Fruit fly (Drosophila melanogaster) whole organism, wandering third instar larva: ENCODE results near the gene CG32407.

Experiments used
- Abd-B ChIP-seq: fragments of >200 bp; optimal IDR thresholded peaks from 2 replicates; lab custom pipeline; 2017; ENCODE audit warnings: missing biosample characterization, missing genetic modification characterization
- CG9705 ChIP-seq: fragments of 200-800 bp; sonication (Bioruptor generic); optimal IDR thresholded peaks from 2 replicates; lab custom pipeline; 2018; ENCODE audit warnings: missing biosample characterization, mild to moderate bottlenecking, missing genetic modification characterization
- CrebA ChIP-seq: fragments of 200-800 bp; sonication (Bioruptor generic); optimal IDR thresholded peaks from 2 replicates; lab custom pipeline; 2016; ENCODE audit warnings: missing biosample characterization, mild to moderate bottlenecking, missing genetic modification characterization, borderline replicate concordance
- Dif ChIP-seq: fragments of 200-275, 200-300 bp; sonication (Bioruptor generic); optimal IDR thresholded peaks from 2 replicates; lab custom pipeline; 2018; ENCODE audit warnings: missing biosample characterization, missing genetic modification characterization; ENCODE audit not compliant: partially characterized antibody
- GATAd ChIP-seq: sonication (Bioruptor generic); optimal IDR thresholded peaks from 2 replicates; lab custom pipeline; 2016; ENCODE audit warnings: missing biosample characterization, missing genetic modification characterization
- HLH106 ChIP-seq: fragments of 200-800 bp; optimal IDR thresholded peaks from 3 replicates; lab custom pipeline; 2019; ENCODE audit warnings: missing biosample characterization, mild to moderate bottlenecking, missing genetic modification characterization, moderate library complexity
- Hr78 ChIP-seq: fragments of >200 bp; optimal IDR thresholded peaks from 2 replicates; lab custom pipeline; 2017; ENCODE audit warnings: missing biosample characterization, missing genetic modification characterization
- Hr83 ChIP-seq: fragments of 200-300 bp; sonication (Bioruptor generic); optimal IDR thresholded peaks from 2 replicates; lab custom pipeline; 2016; ENCODE audit warnings: missing biosample characterization, mild to moderate bottlenecking, missing genetic modification characterization, moderate library complexity; ENCODE audit not compliant: poor library complexity, severe bottlenecking
- Jra ChIP-seq: sonication (Bioruptor generic); optimal IDR thresholded peaks from 2 replicates; lab custom pipeline; 2016; ENCODE audit warnings: missing biosample characterization, missing genetic modification characterization
- Mio ChIP-seq: sonication (Bioruptor generic); optimal IDR thresholded peaks from 2 replicates; lab custom pipeline; 2016; ENCODE audit warnings: missing biosample characterization, missing genetic modification characterization
- Myc ChIP-seq: fragments of >200 bp; optimal IDR thresholded peaks from 2 replicates; lab custom pipeline; 2017
- N ChIP-seq: fragments of >200 bp; optimal IDR thresholded peaks from 2 replicates; lab custom pipeline; 2018; ENCODE audit warnings: missing biosample characterization, missing external identifiers, missing genetic modification characterization
- OdsH ChIP-seq: fragments of 200-800 bp; sonication (Bioruptor generic); optimal IDR thresholded peaks from 2 replicates; lab custom pipeline; 2016; ENCODE audit warnings: missing biosample characterization, mild to moderate bottlenecking, missing genetic modification characterization
- Rel ChIP-seq, 2 experiments: fragments of 200-800 bp; sonication (Bioruptor generic) in 1 of 2; optimal IDR thresholded peaks; 2 replicates in 1 of 2; 3 replicates in 1 of 2; lab custom pipeline; 2016 to 2019; ENCODE audit warnings: mild to moderate bottlenecking in 2 of 2, missing biosample characterization in 2 of 2, missing genetic modification characterization in 2 of 2, moderate library complexity in 1 of 2
- Sp1 ChIP-seq: fragments of 200-800 bp; sonication (Bioruptor generic); optimal IDR thresholded peaks from 3 replicates; lab custom pipeline; 2019; ENCODE audit warnings: missing biosample characterization, mild to moderate bottlenecking, missing genetic modification characterization, moderate library complexity
- br ChIP-seq: fragments of 200-800 bp; sonication (Bioruptor generic); optimal IDR thresholded peaks from 2 replicates; lab custom pipeline; 2016; ENCODE audit warnings: missing biosample characterization, missing genetic modification characterization
- brk ChIP-seq: fragments of 200-800 bp; sonication (Bioruptor generic); optimal IDR thresholded peaks from 2 replicates; lab custom pipeline; 2016; ENCODE audit warnings: missing biosample characterization, mild to moderate bottlenecking, missing genetic modification characterization
- dl ChIP-seq, 2 experiments: fragments of 175-275, 200-275 bp in 1 of 2; fragments of 200-275 bp in 1 of 2; sonication (Bioruptor generic); optimal IDR thresholded peaks; lab custom pipeline; 2018; ENCODE audit warnings: mild to moderate bottlenecking in 2 of 2, missing biosample characterization in 2 of 2, missing genetic modification characterization in 2 of 2, moderate library complexity in 2 of 2; ENCODE audit not compliant: partially characterized antibody in 2 of 2, insufficient read depth in 1 of 2
- dmrt93B ChIP-seq: fragments of 200-800 bp; sonication (Bioruptor generic); optimal IDR thresholded peaks from 2 replicates; lab custom pipeline; 2018; ENCODE audit warnings: missing biosample characterization, mild to moderate bottlenecking, missing genetic modification characterization
- ey ChIP-seq: fragments of 200-800 bp; sonication (Bioruptor generic); optimal IDR thresholded peaks from 2 replicates; lab custom pipeline; 2016; ENCODE audit warnings: missing biosample characterization, missing genetic modification characterization
- foxo ChIP-seq, 2 experiments: fragments of 200-800 bp; sonication (Bioruptor generic); optimal IDR thresholded peaks; 2 replicates in 1 of 2; 3 replicates in 1 of 2; lab custom pipeline; 2016 to 2017; ENCODE audit warnings: missing biosample characterization in 2 of 2, missing genetic modification characterization in 2 of 2
- fru ChIP-seq: fragments of 200-800 bp; sonication (Bioruptor generic); optimal IDR thresholded peaks from 3 replicates; lab custom pipeline; 2016; ENCODE audit warnings: missing biosample characterization, mild to moderate bottlenecking, missing genetic modification characterization
- h ChIP-seq: fragments of 200-800 bp; sonication (Bioruptor generic); optimal IDR thresholded peaks from 3 replicates; lab custom pipeline; 2016; ENCODE audit warnings: missing biosample characterization, mild to moderate bottlenecking, missing genetic modification characterization
- jim ChIP-seq: fragments of 175-275, 200-325 bp; sonication (Bioruptor generic); optimal IDR thresholded peaks from 2 replicates; lab custom pipeline; 2016; ENCODE audit warnings: missing biosample characterization, mild to moderate bottlenecking, missing genetic modification characterization
- pan ChIP-seq: fragments of >200 bp; optimal IDR thresholded peaks from 2 replicates; lab custom pipeline; 2017
- psq ChIP-seq: fragments of 200-800 bp; sonication (Bioruptor generic); optimal IDR thresholded peaks from 3 replicates; lab custom pipeline; 2017; ENCODE audit warnings: missing biosample characterization, mild to moderate bottlenecking, missing genetic modification characterization, moderate library complexity
- rgr ChIP-seq: fragments of 200-800 bp; sonication (Bioruptor generic); optimal IDR thresholded peaks from 3 replicates; lab custom pipeline; 2016; ENCODE audit warnings: missing biosample characterization, mild to moderate bottlenecking, missing genetic modification characterization
- sv ChIP-seq: fragments of 200-800 bp; sonication (Bioruptor generic); optimal IDR thresholded peaks from 3 replicates; lab custom pipeline; 2016; ENCODE audit warnings: missing biosample characterization, missing genetic modification characterization
- tai ChIP-seq: sonication (Bioruptor generic); optimal IDR thresholded peaks from 2 replicates; lab custom pipeline; 2016; ENCODE audit warnings: missing biosample characterization, missing genetic modification characterization
- usp ChIP-seq: fragments of >200 bp; optimal IDR thresholded peaks from 2 replicates; lab custom pipeline; 2017; ENCODE audit warnings: missing biosample characterization, missing genetic modification characterization
- woc ChIP-seq: sonication (Bioruptor generic); optimal IDR thresholded peaks from 2 replicates; lab custom pipeline; 2016; ENCODE audit warnings: missing biosample characterization, mild to moderate bottlenecking, missing genetic modification characterization

Gene CG32407

DNA sequence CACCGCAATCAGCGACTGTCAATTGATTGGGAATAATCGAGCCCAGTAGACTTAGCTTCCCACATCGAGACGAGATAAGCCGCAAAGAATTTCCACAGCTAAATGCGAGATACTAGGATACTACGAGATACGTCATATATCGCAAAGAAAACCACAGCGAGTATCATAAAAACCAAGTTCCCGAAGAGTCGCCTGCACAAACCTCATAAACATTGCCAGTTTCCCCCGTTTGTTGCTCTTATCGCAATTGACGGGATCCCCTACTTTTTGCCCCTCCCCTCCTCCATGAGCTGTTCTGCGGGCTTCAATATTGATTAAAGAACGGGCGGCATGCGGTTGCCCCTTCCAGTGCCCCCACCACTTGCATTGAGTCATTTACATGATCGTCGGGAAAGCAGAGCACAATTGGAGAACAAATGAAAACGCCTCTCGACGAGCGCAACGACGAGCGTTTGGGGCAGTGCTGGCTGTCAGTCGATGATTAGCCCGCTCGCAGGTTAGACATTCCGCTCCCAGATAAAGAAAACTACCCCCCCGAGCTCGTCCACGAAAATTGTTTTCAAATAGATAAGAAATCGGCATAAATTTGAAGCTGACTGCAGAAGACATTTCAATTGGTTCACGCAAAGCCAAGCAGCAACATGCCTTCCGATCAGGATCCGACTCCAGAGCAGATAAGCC, at the start of gene CG32407:
CG32407 (plus strand) TSS at position 51 of the 681 bp plus-strand sequence.
- TF ChIP-seq Mio (no peak), Rel (GFP tag; optimal IDR thresholded peaks at IDR 0.05; lab: Kevin White, UChicago) (no peak), Rel (tag; optimal IDR thresholded peaks at IDR 0.05; lab: Kevin White, UChicago) (peak; percentile 51), pan (lab: Kevin White, UChicago) (no peak), h (peak; percentile 46), foxo (GFP tag; optimal IDR thresholded peaks at IDR 0.05; lab: Kevin White, UChicago) (peak in 1 of 2 experiments; percentile 23), Hr83 (peak; percentile 38), Myc (no peak), br (peak; percentile 28), Jra (peak; percentile 41), rgr (GFP tag; lab: Kevin White, UChicago) (peak; percentile 29), dl (GFP tag; optimal IDR thresholded peaks at IDR 0.05; lab: Kevin White, UChicago; ENCODE audit: insufficient read depth in 1 of 2, partially characterized antibody in 2 of 2) (no peak), Dif (GFP tag; lab: Kevin White, UChicago) (no peak)

- TF ChIP-seq brk (no peak), Dif (GFP tag; lab: Kevin White, UChicago) (no peak), usp (no peak), dmrt93B (GFP tag; lab: Kevin White, UChicago) (no peak), jim (no peak), OdsH (no peak), HLH106 (tag; lab: Kevin White, UChicago) (no peak), N (GFP tag; lab: Kevin White, UChicago) (no peak), br (no peak), GATAd (GFP tag; lab: Kevin White, UChicago) (no peak), tai (no peak), psq (GFP tag; lab: Kevin White, UChicago) (no peak), foxo (GFP tag; optimal IDR thresholded peaks at IDR 0.05; lab: Kevin White, UChicago) (no peak), Jra (no peak), Hr83 (no peak), Hr78 (GFP tag; lab: Kevin White, UChicago) (no peak)
These were observed 48.8 kb upstream of the CG32407 start, which contains the start of gene CG18586 for dm6 chr3L:5873011-5873410. Gene CG18586, plus strand, starts transcription at chr3L:5873311.

dm6 chr3L:5878734-5879291, 43.0 kb upstream of the CG32407 start:
- TF ChIP-seq HLH106 (tag; lab: Kevin White, UChicago), result no peak

DNA sequence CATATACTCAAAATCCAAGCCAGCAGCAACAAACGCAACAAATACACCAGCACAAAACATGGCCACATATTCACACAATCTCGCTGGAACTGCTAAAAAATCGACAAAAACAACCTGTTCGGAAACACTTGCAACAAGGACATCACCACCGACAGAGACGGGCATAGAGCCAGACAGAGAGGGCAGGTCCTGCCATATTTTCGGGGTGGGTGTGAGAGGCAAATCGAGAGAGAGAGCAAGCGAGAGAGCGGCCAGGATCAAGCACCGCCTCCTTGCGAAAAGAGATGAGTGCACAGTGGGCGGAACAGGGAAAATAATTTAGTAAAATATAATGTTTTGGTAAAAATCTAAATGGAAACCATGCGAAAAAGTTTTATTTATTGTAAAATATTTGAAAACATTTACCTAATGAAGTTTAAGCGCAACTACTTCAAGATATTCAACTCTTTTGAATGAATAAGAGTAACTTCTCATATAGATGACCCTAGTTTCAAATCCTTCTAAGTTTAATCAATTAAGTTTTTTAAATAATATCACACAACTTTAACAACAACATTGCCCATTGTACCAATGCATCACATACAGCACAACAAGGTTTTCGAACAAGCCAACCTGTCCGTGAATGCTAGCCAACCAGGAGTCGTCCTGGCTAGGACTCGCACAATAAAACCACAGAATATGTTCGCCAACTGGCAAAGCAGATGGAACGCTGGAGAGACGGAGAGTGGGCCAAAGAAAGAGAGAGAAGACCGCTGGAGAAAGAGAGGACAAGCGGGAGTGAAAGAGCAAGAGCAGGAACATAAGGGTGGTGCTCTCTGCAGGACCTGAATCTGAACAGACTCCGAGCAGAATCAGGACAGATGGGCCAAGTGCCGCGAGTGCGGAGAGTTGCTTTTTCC, 40.3 kb upstream of the CG32407 start:
- TF ChIP-seq CrebA (GFP tag; lab: Kevin White, UChicago), result no peak
- peak; percentile 31 for TF ChIP-seq rgr (GFP tag; lab: Kevin White, UChicago)
- no peak for TF ChIP-seq Hr78 (GFP tag; lab: Kevin White, UChicago)
- no peak for TF ChIP-seq CG9705 (GFP tag; lab: Kevin White, UChicago)
- TF ChIP-seq sv, result peak; percentile 35
- peak; percentile 37 for TF ChIP-seq h
- TF ChIP-seq usp, result no peak
- no peak for TF ChIP-seq Abd-B (GFP tag; lab: Kevin White, UChicago)
- no peak for TF ChIP-seq dl (GFP tag; optimal IDR thresholded peaks at IDR 0.05; lab: Kevin White, UChicago; ENCODE audit: insufficient read depth in 1 of 2, partially characterized antibody in 2 of 2)
- TF ChIP-seq Hr83, result no peak
- TF ChIP-seq OdsH, result peak; percentile 47
- TF ChIP-seq Mio, result no peak
- no peak for TF ChIP-seq jim
- no peak for TF ChIP-seq Dif (GFP tag; lab: Kevin White, UChicago)
- peak; percentile 40 for TF ChIP-seq woc
- TF ChIP-seq Sp1 (GFP tag; lab: Kevin White, UChicago), result no peak
- peak; percentile 45 for TF ChIP-seq ey (GFP tag; lab: Kevin White, UChicago)
- TF ChIP-seq HLH106 (tag; lab: Kevin White, UChicago), result no peak
- no peak for TF ChIP-seq GATAd (GFP tag; lab: Kevin White, UChicago)
- no peak for TF ChIP-seq br
- peak; percentile 22 for TF ChIP-seq fru (GFP tag; lab: Kevin White, UChicago)
- TF ChIP-seq, all 38 proteins: peak for 7
